Worm (Caenorhabditis elegans): ENCODE results near the gene ugt-39.

Gene ugt-39

ce11 chrV:7142661-7143060, 14.3 kb upstream of the ugt-39 start (continued):
- TF ChIP-seq lsl-1 (GFP tag; optimal IDR thresholded peaks at IDR 0.05), result peak; percentile 68
- TF ChIP-seq C17E4.6 (GFP tag; IDR thresholded peaks at IDR 0.05), result 0 out of 2 replicates have a peak, but pooled peaks have one; percentile 47
- TF ChIP-seq B0336.3 (GFP tag; IDR thresholded peaks at IDR 0.05), result no peak
- TF ChIP-seq Y95B8A.8 (GFP tag; IDR thresholded peaks at IDR 0.05), result 0 out of 2 replicates have a peak, but pooled peaks have one; percentile 29
- TF ChIP-seq F39B2.1 (GFP tag; IDR thresholded peaks at IDR 0.05), result no peak
- no peak for TF ChIP-seq T07F8.4 (tag; optimal IDR thresholded peaks at IDR 0.05)
- peak; percentile 95 for TF ChIP-seq snpc-1.1 (tag; optimal IDR thresholded peaks at IDR 0.05; ENCODE audit: insufficient read depth)
- TF ChIP-seq F49E8.2 (tag; optimal IDR thresholded peaks at IDR 0.05; ENCODE audit: insufficient read depth), result peak; percentile 50
- no peak for TF ChIP-seq ztf-6 (GFP tag; IDR thresholded peaks at IDR 0.05)
- TF ChIP-seq nfyb-1 (GFP tag; IDR thresholded peaks at IDR 0.05), result peak; percentile 89
- TF ChIP-seq attf-6 (GFP tag; IDR thresholded peaks at IDR 0.05), result peak; percentile 82
- no peak for TF ChIP-seq bed-2 (GFP tag; IDR thresholded peaks at IDR 0.05)
- peak; percentile 46 for TF ChIP-seq tlf-1 (GFP tag; optimal IDR thresholded peaks at IDR 0.05)
- TF ChIP-seq atf-7 (tag; optimal IDR thresholded peaks at IDR 0.05), result peak; percentile 25
- 0 out of 2 replicates have a peak, but pooled peaks have one; percentile 50 for TF ChIP-seq B0019.2 (GFP tag; conservative IDR thresholded peaks at IDR 0.05)
- no peak for TF ChIP-seq K12H6.12 (tag; optimal IDR thresholded peaks at IDR 0.05)
- TF ChIP-seq hsf-1 (GFP tag; IDR thresholded peaks at IDR 0.05), result peak; percentile 72
- peak; percentile 14 for TF ChIP-seq zim-3 (tag; optimal IDR thresholded peaks at IDR 0.05)
- TF ChIP-seq Y53F4B.3 (GFP tag; IDR thresholded peaks at IDR 0.05), result no peak
- TF ChIP-seq hmg-20 (GFP tag; IDR thresholded peaks at IDR 0.05), result peak; percentile 47; the same call in 1 of the 2 replicates
- TF ChIP-seq madf-8 (GFP tag; conservative IDR thresholded peaks at IDR 0.05), result peak; percentile 52
- peak; percentile 93 for TF ChIP-seq D2030.7 (GFP tag; IDR thresholded peaks at IDR 0.05)
- 0 out of 2 replicates have a peak, but pooled peaks have one; percentile 29 for TF ChIP-seq attf-3 (GFP tag; conservative IDR thresholded peaks at IDR 0.05)

ce11 chrV:7145250-7145850, 11.6 kb upstream of the ugt-39 start, which contains the start of gene ugt-37:
TSS of gene ugt-37 (minus strand) at chrV:7145318.
- TF ChIP-seq sptf-2 (GFP tag; optimal IDR thresholded peaks at IDR 0.05), result no peak
- TF ChIP-seq attf-5 (GFP tag; optimal IDR thresholded peaks at IDR 0.05), result no peak
- no peak for TF ChIP-seq lsl-1 (GFP tag; optimal IDR thresholded peaks at IDR 0.05)
- no peak for TF ChIP-seq ceh-40 (GFP tag; IDR thresholded peaks at IDR 0.05)
- no peak for TF ChIP-seq tbp1 (GFP tag; optimal IDR thresholded peaks at IDR 0.05)
- no peak for TF ChIP-seq mel-28 (tag; optimal IDR thresholded peaks at IDR 0.05; ENCODE audit: borderline replicate concordance)
- TF ChIP-seq chd-7 (tag; optimal IDR thresholded peaks at IDR 0.05), result no peak
- no peak for TF ChIP-seq atf-7 (tag; optimal IDR thresholded peaks at IDR 0.05)
- no peak for TF ChIP-seq zfh-2 (GFP tag; conservative IDR thresholded peaks at IDR 0.05)
- no peak for TF ChIP-seq B0261.1 (tag; optimal IDR thresholded peaks at IDR 0.05)
- TF ChIP-seq hlh-26 (GFP tag; conservative IDR thresholded peaks at IDR 0.05), result no peak
- no peak for TF ChIP-seq F37B4.10 (GFP tag; IDR thresholded peaks at IDR 0.05)
- TF ChIP-seq ztf-18 (tag; optimal IDR thresholded peaks at IDR 0.05), result no peak
- no peak for TF ChIP-seq sea-2 (GFP tag; IDR thresholded peaks at IDR 0.05)
- no peak for TF ChIP-seq gei-17 (GFP tag; optimal IDR thresholded peaks at IDR 0.05)
- TF ChIP-seq ztf-3 (GFP tag; optimal IDR thresholded peaks at IDR 0.05), result no peak

Measured in whole organism, young adult.